Fruit fly (Drosophila melanogaster) whole organism, wandering third instar larva: Measurements from ENCODE around the gene CG15406.

ENCODE experiments used
- Abd-B ChIP-seq: fragments of >200 bp; optimal IDR thresholded peaks from 2 replicates; lab custom pipeline; 2017; ENCODE audit warnings: missing biosample characterization, missing genetic modification characterization
- CG32264 ChIP-seq: fragments of 200-800 bp; sonication (Bioruptor generic); optimal IDR thresholded peaks from 2 replicates; lab custom pipeline; 2016; ENCODE audit warnings: missing biosample characterization, missing genetic modification characterization
- CG9705 ChIP-seq: fragments of 200-800 bp; sonication (Bioruptor generic); optimal IDR thresholded peaks from 2 replicates; lab custom pipeline; 2018; ENCODE audit warnings: missing biosample characterization, mild to moderate bottlenecking, missing genetic modification characterization
- CrebA ChIP-seq: fragments of 200-800 bp; sonication (Bioruptor generic); optimal IDR thresholded peaks from 2 replicates; lab custom pipeline; 2016; ENCODE audit warnings: missing biosample characterization, mild to moderate bottlenecking, missing genetic modification characterization, borderline replicate concordance
- Dfd ChIP-seq: fragments of >200 bp; optimal IDR thresholded peaks from 2 replicates; lab custom pipeline; 2017; ENCODE audit warnings: missing biosample characterization, missing genetic modification characterization
- Dif ChIP-seq: fragments of 200-275, 200-300 bp; sonication (Bioruptor generic); optimal IDR thresholded peaks from 2 replicates; lab custom pipeline; 2018; ENCODE audit warnings: missing biosample characterization, missing genetic modification characterization; ENCODE audit not compliant: partially characterized antibody
- HLH106 ChIP-seq: fragments of 200-800 bp; optimal IDR thresholded peaks from 3 replicates; lab custom pipeline; 2019; ENCODE audit warnings: missing biosample characterization, mild to moderate bottlenecking, missing genetic modification characterization, moderate library complexity
- Hnf4 ChIP-seq: fragments of 200-800 bp; sonication (Bioruptor generic); optimal IDR thresholded peaks from 2 replicates; lab custom pipeline; 2016; ENCODE audit warnings: missing biosample characterization, mild to moderate bottlenecking, missing genetic modification characterization
- Hr78 ChIP-seq: fragments of >200 bp; optimal IDR thresholded peaks from 2 replicates; lab custom pipeline; 2017; ENCODE audit warnings: missing biosample characterization, missing genetic modification characterization
- Hr83 ChIP-seq: fragments of 200-300 bp; sonication (Bioruptor generic); optimal IDR thresholded peaks from 2 replicates; lab custom pipeline; 2016; ENCODE audit warnings: missing biosample characterization, mild to moderate bottlenecking, missing genetic modification characterization, moderate library complexity; ENCODE audit not compliant: poor library complexity, severe bottlenecking
- Jra ChIP-seq: sonication (Bioruptor generic); optimal IDR thresholded peaks from 2 replicates; lab custom pipeline; 2016; ENCODE audit warnings: missing biosample characterization, missing genetic modification characterization
- Mio ChIP-seq: sonication (Bioruptor generic); optimal IDR thresholded peaks from 2 replicates; lab custom pipeline; 2016; ENCODE audit warnings: missing biosample characterization, missing genetic modification characterization
- Myc ChIP-seq: fragments of >200 bp; optimal IDR thresholded peaks from 2 replicates; lab custom pipeline; 2017
- OdsH ChIP-seq: fragments of 200-800 bp; sonication (Bioruptor generic); optimal IDR thresholded peaks from 2 replicates; lab custom pipeline; 2016; ENCODE audit warnings: missing biosample characterization, mild to moderate bottlenecking, missing genetic modification characterization
- Rel ChIP-seq, 2 experiments: fragments of 200-800 bp; sonication (Bioruptor generic) in 1 of 2; optimal IDR thresholded peaks; 2 replicates in 1 of 2; 3 replicates in 1 of 2; lab custom pipeline; 2016 to 2019; ENCODE audit warnings: mild to moderate bottlenecking in 2 of 2, missing biosample characterization in 2 of 2, missing genetic modification characterization in 2 of 2, moderate library complexity in 1 of 2
- Vsx2 ChIP-seq: fragments of 200-300, 225-300 bp; sonication (Bioruptor generic); optimal IDR thresholded peaks from 2 replicates; lab custom pipeline; 2018; ENCODE audit warnings: missing biosample characterization, missing genetic modification characterization; ENCODE audit not compliant: partially characterized antibody
- br ChIP-seq: fragments of 200-800 bp; sonication (Bioruptor generic); optimal IDR thresholded peaks from 2 replicates; lab custom pipeline; 2016; ENCODE audit warnings: missing biosample characterization, missing genetic modification characterization
- dl ChIP-seq, 2 experiments: fragments of 175-275, 200-275 bp in 1 of 2; fragments of 200-275 bp in 1 of 2; sonication (Bioruptor generic); optimal IDR thresholded peaks; lab custom pipeline; 2018; ENCODE audit warnings: mild to moderate bottlenecking in 2 of 2, missing biosample characterization in 2 of 2, missing genetic modification characterization in 2 of 2, moderate library complexity in 2 of 2; ENCODE audit not compliant: partially characterized antibody in 2 of 2, insufficient read depth in 1 of 2
- dmrt93B ChIP-seq: fragments of 200-800 bp; sonication (Bioruptor generic); optimal IDR thresholded peaks from 2 replicates; lab custom pipeline; 2018; ENCODE audit warnings: missing biosample characterization, mild to moderate bottlenecking, missing genetic modification characterization
- dsf ChIP-seq: sonication (Bioruptor generic); optimal IDR thresholded peaks from 2 replicates; lab custom pipeline; 2016; ENCODE audit warnings: missing biosample characterization, missing genetic modification characterization, borderline replicate concordance
- fru ChIP-seq: fragments of 200-800 bp; sonication (Bioruptor generic); optimal IDR thresholded peaks from 3 replicates; lab custom pipeline; 2016; ENCODE audit warnings: missing biosample characterization, mild to moderate bottlenecking, missing genetic modification characterization
- h ChIP-seq: fragments of 200-800 bp; sonication (Bioruptor generic); optimal IDR thresholded peaks from 3 replicates; lab custom pipeline; 2016; ENCODE audit warnings: missing biosample characterization, mild to moderate bottlenecking, missing genetic modification characterization
- jim ChIP-seq: fragments of 175-275, 200-325 bp; sonication (Bioruptor generic); optimal IDR thresholded peaks from 2 replicates; lab custom pipeline; 2016; ENCODE audit warnings: missing biosample characterization, mild to moderate bottlenecking, missing genetic modification characterization
- lola ChIP-seq: fragments of >200 bp; optimal IDR thresholded peaks from 2 replicates; lab custom pipeline; 2017; ENCODE audit warnings: missing biosample characterization, missing genetic modification characterization
- pan ChIP-seq: fragments of >200 bp; optimal IDR thresholded peaks from 2 replicates; lab custom pipeline; 2017
- psq ChIP-seq: fragments of 200-800 bp; sonication (Bioruptor generic); optimal IDR thresholded peaks from 3 replicates; lab custom pipeline; 2017; ENCODE audit warnings: missing biosample characterization, mild to moderate bottlenecking, missing genetic modification characterization, moderate library complexity
- sage ChIP-seq: fragments of 200-800 bp; sonication (Bioruptor generic); optimal IDR thresholded peaks from 2 replicates; lab custom pipeline; 2016; ENCODE audit warnings: missing biosample characterization, mild to moderate bottlenecking, missing genetic modification characterization
- sv ChIP-seq: fragments of 200-800 bp; sonication (Bioruptor generic); optimal IDR thresholded peaks from 3 replicates; lab custom pipeline; 2016; ENCODE audit warnings: missing biosample characterization, missing genetic modification characterization
- tai ChIP-seq: sonication (Bioruptor generic); optimal IDR thresholded peaks from 2 replicates; lab custom pipeline; 2016; ENCODE audit warnings: missing biosample characterization, missing genetic modification characterization
- usp ChIP-seq: fragments of >200 bp; optimal IDR thresholded peaks from 2 replicates; lab custom pipeline; 2017; ENCODE audit warnings: missing biosample characterization, missing genetic modification characterization

Gene CG15406

DNA sequence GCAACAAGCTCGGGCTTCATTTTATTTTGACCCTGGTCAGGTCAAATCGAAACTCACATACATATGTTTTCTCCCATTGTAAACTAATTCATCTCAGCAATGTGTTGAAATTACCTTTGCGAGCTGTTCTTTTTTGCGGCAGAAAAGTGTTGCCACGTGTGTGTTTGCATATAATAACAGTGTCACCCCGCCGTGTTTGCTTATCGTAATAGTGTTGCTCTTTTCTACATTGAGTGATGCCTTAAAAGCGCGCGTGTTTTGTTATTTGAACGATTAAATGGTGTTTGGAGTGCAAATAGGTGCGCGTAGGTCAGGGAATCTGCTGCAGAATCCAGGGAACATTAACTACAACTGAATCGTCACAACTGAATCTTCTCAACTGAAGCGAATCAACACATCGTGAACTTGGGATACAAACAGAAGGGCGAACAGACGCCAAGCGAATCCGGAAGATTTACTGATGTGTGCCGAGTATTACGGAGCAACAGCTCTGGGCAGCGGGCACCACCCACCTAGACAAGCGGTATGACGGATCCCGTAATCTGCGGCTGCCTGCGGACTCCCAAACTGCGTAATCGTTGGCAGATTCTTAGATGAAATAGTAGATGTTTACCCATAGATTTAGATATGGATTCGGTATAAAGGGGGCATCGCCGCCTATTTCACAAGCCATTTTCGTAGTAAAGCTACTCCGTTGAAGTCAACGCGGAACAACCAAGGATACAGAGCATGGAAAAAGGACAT is at the start of gene CG15406:
TSS of gene CG15406 (plus strand) at position 694 of the 744 bp plus-strand sequence.
- TF ChIP-seq dl (GFP tag; optimal IDR thresholded peaks at IDR 0.05; lab: Kevin White, UChicago; ENCODE audit: insufficient read depth in 1 of 2, partially characterized antibody in 2 of 2) (no peak), CrebA (GFP tag; lab: Kevin White, UChicago) (no peak), h (GFP tag; lab: Kevin White, UChicago) (no peak), OdsH (GFP tag; lab: Kevin White, UChicago) (no peak), jim (GFP tag; lab: Kevin White, UChicago) (no peak), Hr83 (GFP tag; lab: Kevin White, UChicago) (no peak), dsf (GFP tag; lab: Kevin White, UChicago) (no peak), lola (GFP tag; lab: Kevin White, UChicago) (no peak), Hr78 (GFP tag; lab: Kevin White, UChicago) (no peak)
- TF ChIP-seq, all 38 proteins: peak for 0

DNA sequence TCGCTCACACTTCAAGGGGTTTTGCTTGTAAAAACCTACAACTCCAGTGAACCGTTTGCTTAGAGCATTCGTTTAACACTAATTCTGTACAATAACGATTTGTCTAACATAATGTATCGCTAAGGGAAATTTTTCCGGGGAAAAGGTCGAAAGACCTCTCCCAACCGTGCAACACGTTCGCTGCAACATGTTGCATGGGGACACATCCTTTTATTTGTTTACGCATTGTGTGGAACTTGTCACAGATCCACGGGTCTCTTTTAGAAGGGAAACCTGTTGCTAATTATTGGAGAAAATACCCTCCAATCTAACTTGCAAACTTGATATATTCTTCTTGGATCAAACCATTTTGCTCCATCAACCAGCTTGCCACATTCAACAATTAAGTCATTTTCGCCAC is 43.4 kb upstream of the CG15406 start:
- TF ChIP-seq CG9705 (no peak), sage (GFP tag; lab: Kevin White, UChicago) (no peak), CrebA (GFP tag; lab: Kevin White, UChicago) (no peak), lola (GFP tag; lab: Kevin White, UChicago) (no peak)

dm6 chr2L:3269137-3269536 is 39.9 kb upstream of the CG15406 start, which contains the start of gene CG3347:
CG3347 (plus strand) TSS chr2L:3269437.
- TF ChIP-seq jim (GFP tag; lab: Kevin White, UChicago) (no peak), CrebA (GFP tag; lab: Kevin White, UChicago) (no peak), pan (lab: Kevin White, UChicago) (no peak), Hnf4 (GFP tag; lab: Kevin White, UChicago) (no peak), Dif (GFP tag; lab: Kevin White, UChicago) (no peak), Myc (lab: Kevin White, UChicago) (no peak), fru (GFP tag; lab: Kevin White, UChicago) (no peak), Dfd (GFP tag; lab: Kevin White, UChicago) (no peak), Abd-B (GFP tag; lab: Kevin White, UChicago) (no peak), Mio (no peak), Hr78 (GFP tag; lab: Kevin White, UChicago) (no peak), dsf (GFP tag; lab: Kevin White, UChicago) (no peak), Hr83 (GFP tag; lab: Kevin White, UChicago) (no peak), psq (GFP tag; lab: Kevin White, UChicago) (no peak), CG32264 (no peak)

DNA sequence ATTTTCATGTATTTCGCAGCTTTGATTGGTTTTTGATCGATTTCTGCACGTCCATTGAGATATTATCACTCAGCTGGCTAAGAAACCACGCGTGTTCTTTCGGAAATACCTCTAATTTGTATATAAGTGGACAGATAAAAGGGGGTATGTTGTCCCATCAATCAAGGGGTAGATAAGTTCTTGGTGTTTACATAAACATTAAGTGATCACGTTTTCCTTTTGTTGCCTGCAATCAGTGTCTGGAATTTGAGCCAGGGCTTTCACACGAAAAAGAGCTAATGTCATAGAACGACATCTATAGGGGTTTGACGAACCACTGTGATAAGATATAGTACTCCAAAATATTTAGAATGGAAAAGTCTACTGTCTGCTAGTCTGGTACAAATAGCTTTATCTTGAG is 30.2 kb upstream of the CG15406 start:
- TF ChIP-seq br (no peak), HLH106 (tag; lab: Kevin White, UChicago) (no peak), Hnf4 (GFP tag; lab: Kevin White, UChicago) (no peak), Rel (GFP tag; optimal IDR thresholded peaks at IDR 0.05; lab: Kevin White, UChicago) (no peak), Rel (tag; optimal IDR thresholded peaks at IDR 0.05; lab: Kevin White, UChicago) (peak; percentile 67), tai (GFP tag; lab: Kevin White, UChicago) (no peak)

- TF ChIP-seq tai (GFP tag; lab: Kevin White, UChicago) = no peak
- no peak for TF ChIP-seq Vsx2 (GFP tag; lab: Kevin White, UChicago)
- TF ChIP-seq CrebA (GFP tag; lab: Kevin White, UChicago) = no peak
- TF ChIP-seq Hr78 (GFP tag; lab: Kevin White, UChicago) = no peak
- TF ChIP-seq CG9705 = no peak
- TF ChIP-seq dsf (GFP tag; lab: Kevin White, UChicago) = no peak
- TF ChIP-seq sage (GFP tag; lab: Kevin White, UChicago) = no peak
- TF ChIP-seq pan (lab: Kevin White, UChicago) = no peak
- no peak for TF ChIP-seq lola (GFP tag; lab: Kevin White, UChicago)
- no peak for TF ChIP-seq Dif (GFP tag; lab: Kevin White, UChicago)
- TF ChIP-seq fru (GFP tag; lab: Kevin White, UChicago) = no peak
- TF ChIP-seq Hnf4 (GFP tag; lab: Kevin White, UChicago) = no peak
- TF ChIP-seq dmrt93B (GFP tag; lab: Kevin White, UChicago) = no peak
- no peak for TF ChIP-seq Jra
- TF ChIP-seq dl (GFP tag; optimal IDR thresholded peaks at IDR 0.05; lab: Kevin White, UChicago; ENCODE audit: insufficient read depth in 1 of 2, partially characterized antibody in 2 of 2) = no peak
- no peak for TF ChIP-seq Dfd (GFP tag; lab: Kevin White, UChicago)
- no peak for TF ChIP-seq psq (GFP tag; lab: Kevin White, UChicago)
- no peak for TF ChIP-seq usp (GFP tag; lab: Kevin White, UChicago)
- no peak for TF ChIP-seq sv (GFP tag; lab: Kevin White, UChicago)
These were observed 28.5 kb upstream of the CG15406 start, which contains the start of gene OtopLb for dm6 chr2L:3280484-3280993. OtopLb (minus strand) TSS chr2L:3280534.
